Worm (Caenorhabditis elegans) whole organism, midembryonic: ENCODE results near the gene cwf-19L2.

Experiments used
- T22C8.4 ChIP-seq: fragments of 200-800 bp; sonication (Bioruptor generic); IDR thresholded peaks from 2 replicates; pipeline ENCODE4 v1.3.6; 2022; ENCODE audit warnings: missing genetic modification characterization, missing compliant biosample characterization
- cog-1 ChIP-seq: sonication (generic microtip); optimal IDR thresholded peaks from 2 replicates; lab custom pipeline; 2016; ENCODE audit warnings: missing genetic modification characterization, missing compliant biosample characterization
- flt-1 ChIP-seq: fragments of 200-800 bp; sonication (Bioruptor generic); IDR thresholded peaks from 2 replicates; pipeline ENCODE4 v1.3.6; 2022; ENCODE audit warnings: missing genetic modification characterization, missing compliant biosample characterization
- klf-2 ChIP-seq: fragments of 200-800 bp; sonication (Bioruptor generic); conservative IDR thresholded peaks from 2 replicates; pipeline ENCODE4 v1.3.6; 2022; ENCODE audit warnings: missing genetic modification reagents, missing genetic modification characterization, missing compliant biosample characterization
- med-1 ChIP-seq: sonication (generic microtip); optimal IDR thresholded peaks from 2 replicates; lab custom pipeline; 2017; ENCODE audit warnings: missing genetic modification characterization, mild to moderate bottlenecking, missing compliant biosample characterization, antibody characterized with exemption, missing genetic modification reagents; ENCODE audit not compliant: insufficient read depth
- ref-1 ChIP-seq: fragments of 200-800 bp; sonication (Bioruptor generic); conservative IDR thresholded peaks from 2 replicates; pipeline ENCODE4 v1.3.6; 2022; ENCODE audit warnings: missing genetic modification reagents, missing genetic modification characterization, missing compliant biosample characterization
- tab-1 ChIP-seq: fragments of 200-800 bp; sonication (Bioruptor generic); IDR thresholded peaks from 2 replicates; pipeline ENCODE4 v1.3.6; 2022; ENCODE audit warnings: missing genetic modification characterization, missing compliant biosample characterization
- ztf-23 ChIP-seq: fragments of 200-800 bp; sonication (Bioruptor generic); IDR thresholded peaks from 2 replicates; pipeline ENCODE4 v1.3.6; 2022; ENCODE audit warnings: missing genetic modification reagents, missing genetic modification characterization, missing compliant biosample characterization
- ztf-29 ChIP-seq: fragments of 200-800 bp; sonication (Bioruptor generic); IDR thresholded peaks from 2 replicates; pipeline ENCODE4 v1.3.6; 2022; ENCODE audit warnings: missing genetic modification reagents, missing genetic modification characterization, missing compliant biosample characterization

Gene cwf-19L2

ce11 chrIII:7353871-7354270 lies 60.4 kb downstream of the cwf-19L2 start, which contains the start of gene F08F8.9:
Gene F08F8.9, minus strand, starts transcription at chrIII:7353971.
- TF ChIP-seq ztf-29 (GFP tag; lab: Robert Waterston, UW) (no peak), tab-1 (GFP tag; lab: Robert Waterston, UW) (no peak), ztf-23 (GFP tag; lab: Robert Waterston, UW) (no peak), ref-1 (GFP tag; lab: Robert Waterston, UW) (no peak), flt-1 (no peak), klf-2 (no peak)

DNA sequence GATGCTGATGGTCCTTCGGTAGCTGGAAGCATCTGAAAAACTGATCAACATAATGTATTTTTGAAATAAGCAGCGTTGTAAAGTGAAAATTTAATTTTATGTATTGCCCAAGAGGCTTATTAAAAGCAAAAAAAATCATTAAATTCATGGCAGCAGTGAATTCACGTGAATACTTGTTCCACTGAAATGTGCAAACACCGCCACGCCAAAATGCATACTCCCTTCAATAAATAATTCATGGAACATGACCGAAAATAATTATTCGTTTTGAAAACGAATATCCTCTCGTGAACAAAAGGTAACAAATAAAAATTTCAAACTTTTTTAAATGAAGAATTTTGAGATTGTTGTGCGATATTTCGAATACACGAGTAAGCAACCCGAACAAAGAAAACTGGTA lies 63.9 kb downstream of the cwf-19L2 start, which contains the start of gene F08F8.10:
Gene F08F8.10 (minus strand): TSS at position 38 of the 400 bp plus-strand sequence.
- TF ChIP-seq T22C8.4 (GFP tag; lab: Robert Waterston, UW) (no peak), tab-1 (GFP tag; lab: Robert Waterston, UW) (no peak), ztf-23 (GFP tag; lab: Robert Waterston, UW) (peak; percentile 17; the same call in 1 of the 2 replicates), ztf-29 (GFP tag; lab: Robert Waterston, UW) (no peak), klf-2 (no peak), ref-1 (GFP tag; lab: Robert Waterston, UW) (no peak), flt-1 (no peak), med-1 (GFP tag; lab: Kevin White, UChicago) (no peak), cog-1 (tag; lab: Kevin White, UChicago) (peak; percentile 19)
